Fruit fly (Drosophila melanogaster): Measurements from ENCODE around the gene CG42374.
A peak's percentile ranks its signal among the peaks of the same experiment; 100 is the strongest.

Gene CG42374

DNA sequence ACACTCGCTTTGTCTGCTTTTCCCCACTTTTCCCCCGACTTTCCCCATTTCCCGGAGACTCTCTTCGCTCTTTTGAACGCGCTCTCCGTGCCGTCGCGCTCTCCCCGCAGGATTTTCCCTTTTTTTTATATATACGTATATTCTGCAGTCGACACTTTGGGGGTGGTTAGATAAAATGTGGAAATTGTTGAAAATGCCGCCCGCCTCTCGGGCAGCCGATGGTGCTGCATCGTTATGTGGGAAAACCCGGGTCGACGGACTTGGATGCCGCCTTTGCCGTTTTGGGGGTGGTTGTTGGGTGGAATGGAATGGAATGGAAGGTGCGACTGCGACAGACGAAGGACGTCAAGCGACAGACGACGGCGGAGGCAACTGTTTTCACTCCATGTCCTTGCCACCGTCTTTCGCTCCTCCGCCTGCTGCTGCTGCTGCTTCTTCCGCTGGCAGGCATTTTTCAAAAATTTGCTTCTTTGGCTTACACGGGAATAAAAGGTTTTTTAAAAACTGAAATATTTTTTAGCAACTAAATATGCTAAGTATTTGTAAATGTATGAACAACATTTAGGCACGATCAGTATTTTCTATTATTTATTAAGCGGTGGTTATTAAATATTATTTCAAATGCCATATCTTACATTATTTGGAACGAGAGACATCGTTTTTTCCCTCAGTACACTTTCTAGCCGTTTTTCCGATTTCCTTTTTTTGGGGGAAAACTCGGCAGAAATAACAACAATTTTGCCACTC lies 32.6 kb upstream of the CG42374 start (continued):
- TF ChIP-seq psq (GFP tag; optimal IDR thresholded peaks at IDR 0.05) (no peak), stwl (tag; optimal IDR thresholded peaks at IDR 0.05) (no peak), NfI (GFP tag; optimal IDR thresholded peaks at IDR 0.05) (no peak), fd3F (GFP tag; optimal IDR thresholded peaks at IDR 0.05) (no peak), bigmax (GFP tag; optimal IDR thresholded peaks at IDR 0.05) (no peak), pnt (GFP tag; optimal IDR thresholded peaks at IDR 0.05) (no peak), slou (GFP tag; optimal IDR thresholded peaks at IDR 0.05) (no peak), CG43689 (GFP tag; IDR thresholded peaks at IDR 0.05) (no peak), fd96Cb (tag; optimal IDR thresholded peaks at IDR 0.05) (peak; percentile 18), HLH4C (GFP tag; IDR thresholded peaks at IDR 0.05; ENCODE audit: partially characterized antibody) (0 out of 3 replicates have a peak, but pooled peaks have one; percentile 19), CG14050 (GFP tag; IDR thresholded peaks at IDR 0.05) (no peak), Dll (GFP tag; IDR thresholded peaks at IDR 0.05; ENCODE audit: partially characterized antibody) (no peak), Drgx (GFP tag; IDR thresholded peaks at IDR 0.05) (no peak), HLHmδ (GFP tag; optimal IDR thresholded peaks at IDR 0.05) (no peak), Hr78 (GFP tag; optimal IDR thresholded peaks at IDR 0.05) (no peak), Awh (GFP tag; IDR thresholded peaks at IDR 0.05) (no peak), CG4328 (GFP tag; optimal IDR thresholded peaks at IDR 0.05) (no peak), CG14441 (GFP tag; IDR thresholded peaks at IDR 0.05) (no peak), Oli (tag; optimal IDR thresholded peaks at IDR 0.05) (peak; percentile 18), CG9609 (GFP tag; optimal IDR thresholded peaks at IDR 0.05) (no peak), CG7786 (GFP tag; optimal IDR thresholded peaks at IDR 0.05) (no peak), ATbp (GFP tag; optimal IDR thresholded peaks at IDR 0.05) (peak; percentile 28), CG6272 (GFP tag; IDR thresholded peaks at IDR 0.05) (no peak), tna (GFP tag; IDR thresholded peaks at IDR 0.05; ENCODE audit: partially characterized antibody) (no peak), CG10147 (GFP tag; optimal IDR thresholded peaks at IDR 0.05) (no peak), Hr51 (GFP tag; optimal IDR thresholded peaks at IDR 0.05) (peak in 1 of 2 experiments; percentile 67), CG4424 (GFP tag; optimal IDR thresholded peaks at IDR 0.05) (no peak), cg (GFP tag; optimal IDR thresholded peaks at IDR 0.05) (no peak), ERR (GFP tag; optimal IDR thresholded peaks at IDR 0.05) (no peak), MBD-R2 (GFP tag; IDR thresholded peaks at IDR 0.05) (no peak), HmgD (GFP tag; optimal IDR thresholded peaks at IDR 0.05) (no peak), amos (GFP tag; IDR thresholded peaks at IDR 0.05; ENCODE audit: partially characterized antibody) (no peak), CG2889 (GFP tag; IDR thresholded peaks at IDR 0.05) (no peak), CG16813 (GFP tag; IDR thresholded peaks at IDR 0.05; ENCODE audit: partially characterized antibody) (no peak), nau (GFP tag; optimal IDR thresholded peaks at IDR 0.05) (no peak), mirr (GFP tag; optimal IDR thresholded peaks at IDR 0.05) (no peak), CG12391 (tag; optimal IDR thresholded peaks at IDR 0.05) (peak; percentile 50), CG17612 (GFP tag; IDR thresholded peaks at IDR 0.05) (no peak), CG31365 (tag; optimal IDR thresholded peaks at IDR 0.05) (no peak), kay (GFP tag; optimal IDR thresholded peaks at IDR 0.05) (no peak), vvl (GFP tag; IDR thresholded peaks at IDR 0.05) (peak; percentile 47; the same call in 1 of the 2 replicates), CHES-1-like (GFP tag; optimal IDR thresholded peaks at IDR 0.05) (no peak), CG4404 (GFP tag; IDR thresholded peaks at IDR 0.05) (no peak), Fer2 (tag; optimal IDR thresholded peaks at IDR 0.05) (no peak), Scr (GFP tag; IDR thresholded peaks at IDR 0.05; ENCODE audit: partially characterized antibody) (no peak), CG2678 (tag; optimal IDR thresholded peaks at IDR 0.05) (peak; percentile 63), sna (GFP tag; IDR thresholded peaks at IDR 0.05; ENCODE audit: partially characterized antibody) (no peak), CG14860 (GFP tag; IDR thresholded peaks at IDR 0.05; ENCODE audit: partially characterized antibody) (no peak)
